Worm (Caenorhabditis elegans) whole organism, L1 larva: ENCODE measurements around the gene max-2.

Source experiments
- F16B12.6 ChIP-seq: fragments of 150-350 bp; optimal IDR thresholded peaks from 2 replicates; lab custom pipeline; 2014; ENCODE audit warnings: missing biosample characterization, missing genetic modification characterization
- ces-1 ChIP-seq: fragments of 150-350 bp; optimal IDR thresholded peaks from 2 replicates; lab custom pipeline; 2014; ENCODE audit warnings: missing biosample characterization, missing genetic modification reagents, missing genetic modification characterization
- fos-1 ChIP-seq: fragments of 150-350 bp; optimal IDR thresholded peaks from 2 replicates; lab custom pipeline; 2014; ENCODE audit warnings: missing biosample characterization, missing genetic modification characterization
- hlh-17 ChIP-seq: fragments of 200-800 bp; sonication (Bioruptor generic); optimal IDR thresholded peaks from 2 replicates; lab custom pipeline; 2018; ENCODE audit warnings: missing genetic modification characterization, mild to moderate bottlenecking, missing compliant biosample characterization, moderate library complexity, borderline replicate concordance
- mep-1 ChIP-seq: fragments of 150-350 bp; optimal IDR thresholded peaks from 2 replicates; lab custom pipeline; 2014; ENCODE audit warnings: missing biosample characterization, missing genetic modification characterization
- nhr-12 ChIP-seq: sonication (generic microtip); optimal IDR thresholded peaks from 2 replicates; lab custom pipeline; 2017; ENCODE audit warnings: missing biosample characterization, missing genetic modification characterization
- nhr-237 ChIP-seq: fragments of 150-350 bp; optimal IDR thresholded peaks from 2 replicates; lab custom pipeline; 2014; ENCODE audit warnings: missing biosample characterization, missing genetic modification characterization
- pqm-1 ChIP-seq: sonication (generic microtip); optimal IDR thresholded peaks from 3 replicates; lab custom pipeline; 2017; ENCODE audit warnings: missing biosample characterization, missing genetic modification characterization

DNA sequence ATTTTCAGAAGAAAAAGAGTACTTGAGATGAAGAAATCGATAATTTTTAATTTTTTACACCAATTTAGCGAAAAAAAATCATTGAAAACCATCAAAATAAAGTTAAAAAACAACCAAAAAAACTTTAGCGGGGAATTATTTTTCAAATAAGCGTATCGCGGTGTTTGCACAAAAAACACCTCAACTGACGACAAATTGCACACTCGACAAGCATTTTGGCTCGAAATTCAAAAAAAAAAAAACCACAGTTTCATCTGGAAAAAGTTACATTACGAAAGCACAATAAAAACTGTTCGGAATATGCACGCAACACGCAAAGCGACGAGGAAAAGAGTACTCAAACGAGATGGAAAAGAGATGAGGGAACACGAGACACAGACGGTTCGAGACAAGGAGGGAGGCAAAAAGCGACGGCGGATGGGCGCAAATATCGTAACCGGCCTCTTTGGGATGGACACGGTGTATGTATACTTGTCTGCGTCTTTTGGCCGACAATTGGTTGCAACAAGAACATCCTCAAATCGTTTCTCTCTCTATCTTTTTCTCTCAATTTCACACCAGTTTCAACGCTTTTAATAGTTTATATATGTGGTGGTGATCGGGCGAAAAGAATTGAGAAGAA lies 5.0 kb upstream of the max-2 start:
- TF ChIP-seq mep-1 (tag; lab: Kevin White, UChicago) = peak; percentile 37
- TF ChIP-seq pqm-1 (tag; lab: Kevin White, UChicago) = no peak
- TF ChIP-seq nhr-237 (tag; lab: Kevin White, UChicago) = no peak
- TF ChIP-seq hlh-17 = no peak
- peak; percentile 68 for TF ChIP-seq F16B12.6 (tag; lab: Kevin White, UChicago)
- TF ChIP-seq ces-1 (GFP tag; lab: Kevin White, UChicago) = no peak
- TF ChIP-seq nhr-12 (tag; lab: Kevin White, UChicago) = no peak
- peak; percentile 59 for TF ChIP-seq fos-1 (tag; lab: Kevin White, UChicago)
